Worm (Caenorhabditis elegans) whole organism, late embryonic: ENCODE measurements around the gene Y53F4B.1.

Source experiments
- C08G9.2 ChIP-seq: sonication (generic microtip); optimal IDR thresholded peaks from 2 replicates; lab custom pipeline; 2016; ENCODE audit warnings: mild to moderate bottlenecking, missing genetic modification characterization, moderate library complexity, missing compliant biosample characterization
- K02D7.2 ChIP-seq: sonication (generic microtip); optimal IDR thresholded peaks from 2 replicates; lab custom pipeline; 2017; ENCODE audit warnings: mild to moderate bottlenecking, missing genetic modification characterization, missing compliant biosample characterization
- Y22D7AL.16 ChIP-seq: sonication (generic microtip); optimal IDR thresholded peaks from 2 replicates; lab custom pipeline; 2016; ENCODE audit warnings: missing genetic modification characterization, missing compliant biosample characterization
- ahr-1 ChIP-seq: sonication (generic microtip); optimal IDR thresholded peaks from 2 replicates; lab custom pipeline; 2016; ENCODE audit warnings: missing genetic modification characterization, missing compliant biosample characterization
- ama-1 ChIP-seq: fragments of 150-350 bp; optimal IDR thresholded peaks from 2 replicates; lab custom pipeline; 2014
- ceh-19 ChIP-seq: fragments of 200-800 bp; sonication (Bioruptor generic); optimal IDR thresholded peaks from 2 replicates; lab custom pipeline; 2018; ENCODE audit warnings: mild to moderate bottlenecking, missing genetic modification characterization, missing compliant biosample characterization
- ceh-2 ChIP-seq: sonication (generic microtip); optimal IDR thresholded peaks from 2 replicates; lab custom pipeline; 2016; ENCODE audit warnings: missing genotype, missing genetic modification characterization, missing compliant biosample characterization
- ceh-22 ChIP-seq: sonication (generic microtip); optimal IDR thresholded peaks from 2 replicates; lab custom pipeline; 2017; ENCODE audit warnings: missing biosample characterization, missing genetic modification characterization
- ceh-24 ChIP-seq: sonication (generic microtip); optimal IDR thresholded peaks from 2 replicates; lab custom pipeline; 2016; ENCODE audit warnings: mild to moderate bottlenecking, missing genetic modification characterization, missing compliant biosample characterization
- ceh-31 ChIP-seq: sonication (generic microtip); optimal IDR thresholded peaks from 2 replicates; lab custom pipeline; 2016; ENCODE audit warnings: missing genetic modification characterization, missing compliant biosample characterization
- ceh-48 ChIP-seq: sonication (generic microtip); optimal IDR thresholded peaks from 2 replicates; lab custom pipeline; 2016; ENCODE audit warnings: missing genetic modification characterization, inconsistent platforms, missing compliant biosample characterization
- dmd-4 ChIP-seq: sonication (generic microtip); optimal IDR thresholded peaks from 2 replicates; lab custom pipeline; 2016; ENCODE audit warnings: borderline replicate concordance, missing genetic modification characterization, missing compliant biosample characterization
- dve-1 ChIP-seq: sonication (generic microtip); optimal IDR thresholded peaks from 2 replicates; lab custom pipeline; 2017; ENCODE audit warnings: antibody characterized with exemption, mild to moderate bottlenecking, missing genetic modification characterization, missing compliant biosample characterization
- elt-2 ChIP-seq: sonication (generic microtip); optimal IDR thresholded peaks from 2 replicates; lab custom pipeline; 2016; ENCODE audit warnings: missing genetic modification reagents, missing genetic modification characterization, missing compliant biosample characterization
- elt-4 ChIP-seq: sonication (generic microtip); optimal IDR thresholded peaks from 2 replicates; lab custom pipeline; 2016; ENCODE audit warnings: missing genetic modification characterization, missing compliant biosample characterization
- eyg-1 ChIP-seq: sonication (generic microtip); optimal IDR thresholded peaks from 2 replicates; lab custom pipeline; 2016; ENCODE audit warnings: missing genotype, missing genetic modification characterization, missing compliant biosample characterization
- hlh-6 ChIP-seq: sonication (generic microtip); optimal IDR thresholded peaks from 2 replicates; lab custom pipeline; 2016; ENCODE audit warnings: missing genotype, missing genetic modification characterization, missing compliant biosample characterization
- hlh-8 ChIP-seq: sonication (generic microtip); optimal IDR thresholded peaks from 2 replicates; lab custom pipeline; 2016; ENCODE audit warnings: missing genotype, missing genetic modification characterization, missing compliant biosample characterization
- mec-3 ChIP-seq: sonication (generic microtip); optimal IDR thresholded peaks from 2 replicates; lab custom pipeline; 2016; ENCODE audit warnings: borderline replicate concordance, missing genetic modification characterization, missing compliant biosample characterization
- nhr-11 ChIP-seq: fragments of 150-350 bp; optimal IDR thresholded peaks from 2 replicates; lab custom pipeline; 2014; ENCODE audit warnings: missing biosample characterization, missing genetic modification characterization
- pag-3 ChIP-seq: sonication (generic microtip); optimal IDR thresholded peaks from 2 replicates; lab custom pipeline; 2016; ENCODE audit warnings: missing compliant biosample characterization, missing genetic modification characterization, borderline replicate concordance
- pax-1 ChIP-seq: fragments of 150-350 bp; optimal IDR thresholded peaks from 2 replicates; lab custom pipeline; 2014; ENCODE audit warnings: missing biosample characterization, missing genetic modification characterization
- pha-4 ChIP-seq: fragments of 150-350 bp; optimal IDR thresholded peaks from 2 replicates; lab custom pipeline; 2018; ENCODE audit warnings: missing biosample characterization, missing genetic modification reagents, missing genetic modification characterization
- ref-2 ChIP-seq: sonication (generic microtip); optimal IDR thresholded peaks from 2 replicates; lab custom pipeline; 2016; ENCODE audit warnings: missing genetic modification characterization, missing compliant biosample characterization
- sox-4 ChIP-seq: sonication (generic microtip); optimal IDR thresholded peaks from 2 replicates; lab custom pipeline; 2017; ENCODE audit warnings: mild to moderate bottlenecking, missing genetic modification characterization, inconsistent platforms, missing compliant biosample characterization
- tbx-2 ChIP-seq: sonication (generic microtip); optimal IDR thresholded peaks from 2 replicates; lab custom pipeline; 2016; ENCODE audit warnings: missing genetic modification characterization, missing compliant biosample characterization
- tbx-7 ChIP-seq: sonication (generic microtip); optimal IDR thresholded peaks from 2 replicates; lab custom pipeline; 2016; ENCODE audit warnings: missing genotype, missing genetic modification characterization, missing compliant biosample characterization
- ttx-3 ChIP-seq: sonication (generic microtip); optimal IDR thresholded peaks from 2 replicates; lab custom pipeline; 2016; ENCODE audit warnings: missing genetic modification reagents, missing genetic modification characterization, missing compliant biosample characterization
- unc-3 ChIP-seq, 2 experiments: fragments of 200-800 bp in 1 of 2; sonication (Bioruptor generic) in 1 of 2; sonication (generic microtip) in 1 of 2; conservative IDR thresholded peaks in 1 of 2; optimal IDR thresholded peaks in 1 of 2; 2 replicates each; pipeline versions ENCODE4 v1.3.6 to Lab custom; 2016 to 2022; ENCODE audit warnings: missing compliant biosample characterization in 2 of 2, missing genetic modification characterization in 2 of 2, missing genetic modification reagents in 1 of 2
- unc-42 ChIP-seq: sonication (generic microtip); optimal IDR thresholded peaks from 2 replicates; lab custom pipeline; 2016; ENCODE audit warnings: missing genotype, missing genetic modification characterization, missing compliant biosample characterization
- unc-86 ChIP-seq: sonication (generic microtip); optimal IDR thresholded peaks from 2 replicates; lab custom pipeline; 2016; ENCODE audit warnings: missing genetic modification characterization, missing compliant biosample characterization
- zip-5 ChIP-seq: sonication (generic microtip); optimal IDR thresholded peaks from 2 replicates; lab custom pipeline; 2016; ENCODE audit warnings: missing genetic modification characterization, missing compliant biosample characterization

Gene Y53F4B.1

DNA sequence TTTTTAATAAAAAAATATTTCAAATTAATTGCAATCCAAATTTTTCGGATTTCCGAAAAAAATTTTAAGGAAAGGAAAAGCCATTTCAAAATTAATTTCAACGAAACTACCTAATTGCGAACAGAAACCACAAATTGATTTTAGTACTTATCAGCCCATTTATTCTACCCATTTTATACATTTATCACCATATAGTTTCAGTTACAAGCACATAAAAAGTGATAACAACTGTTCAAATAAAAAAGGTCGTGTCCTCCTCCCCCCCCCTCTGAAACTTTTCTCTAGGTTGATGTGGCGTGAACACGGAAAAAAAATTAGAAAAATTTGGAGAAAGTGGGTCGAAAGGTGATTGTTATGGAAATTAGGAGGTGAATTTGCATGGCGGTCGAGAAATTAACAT lies 6.9 kb upstream of the Y53F4B.1 start:
- TF ChIP-seq pax-1 (tag; lab: Kevin White, UChicago) (no peak), elt-2 (tag; lab: Kevin White, UChicago) (peak; percentile 62)
- TF ChIP-seq, all 69 proteins: peak for 1

ce11 chrII:14964008-14964407 lies 6.0 kb upstream of the Y53F4B.1 start, which contains the start of gene elo-9:
elo-9 (minus strand) TSS chrII:14964108.
- no peak for TF ChIP-seq sox-4 (tag; lab: Kevin White, UChicago)
- TF ChIP-seq elt-2 (tag; lab: Kevin White, UChicago) = peak; percentile 17

DNA sequence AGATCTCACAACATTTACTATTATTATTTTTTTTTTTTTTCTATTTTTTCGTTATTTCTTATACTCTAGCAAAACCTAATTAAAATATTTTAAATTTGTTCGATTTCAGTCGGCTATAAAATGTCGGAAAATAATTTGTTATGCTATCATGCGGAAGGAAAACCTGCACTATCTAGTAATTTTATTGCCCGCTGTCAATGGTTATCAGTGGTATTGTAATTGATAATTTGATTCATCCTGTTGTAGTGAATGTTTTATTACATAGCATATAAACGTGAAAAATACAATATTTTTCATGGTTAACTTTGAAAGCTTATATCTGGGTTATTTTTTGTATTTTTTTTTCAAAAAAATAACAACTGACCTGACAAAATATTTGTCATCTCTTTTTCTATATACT lies 1.3 kb upstream of the Y53F4B.1 start:
- TF ChIP-seq sox-4 (tag; lab: Kevin White, UChicago) (no peak), elt-2 (tag; lab: Kevin White, UChicago) (peak; percentile 77)
- TF ChIP-seq, all 69 proteins: peak for 1

DNA sequence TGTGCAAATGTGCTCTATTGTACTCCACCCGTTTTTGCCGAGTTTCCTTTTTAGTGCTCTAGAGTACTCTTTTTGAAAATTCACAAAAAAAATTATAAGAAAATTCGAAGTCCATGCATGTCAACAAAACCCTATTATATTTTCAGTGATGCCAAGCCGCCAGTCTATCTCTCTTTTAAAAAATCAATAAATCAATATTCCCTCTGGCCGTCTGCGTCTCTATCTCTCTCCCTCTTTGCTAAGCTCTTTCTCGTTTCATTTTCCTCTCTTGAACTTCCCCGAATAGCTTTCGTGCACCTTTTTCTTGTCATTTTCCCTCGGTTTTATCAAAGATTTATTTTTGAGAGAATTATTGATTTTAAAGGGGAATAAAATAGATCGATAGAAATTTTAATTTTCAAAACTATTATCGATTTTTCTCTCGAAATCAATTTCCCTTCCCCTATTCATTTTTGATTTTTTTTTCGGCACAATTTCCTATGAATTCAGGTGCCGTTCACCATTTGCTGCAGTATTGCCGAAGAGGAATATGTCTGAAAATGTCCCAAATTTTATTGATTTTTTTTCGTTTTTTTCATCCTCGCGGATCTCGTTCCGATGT lies 5.4 kb downstream of the Y53F4B.1 start:
- TF ChIP-seq K02D7.2 (tag; lab: Kevin White, UChicago) = no peak
- TF ChIP-seq ceh-48 (tag; lab: Kevin White, UChicago) = peak; percentile 42

ce11 chrII:14946545-14946944 lies 11.5 kb downstream of the Y53F4B.1 start:
- TF ChIP-seq elt-4 (no peak), eyg-1 (no peak), ahr-1 (tag; lab: Kevin White, UChicago) (no peak), nhr-11 (tag; lab: Kevin White, UChicago) (no peak), tbx-2 (tag; lab: Kevin White, UChicago) (no peak), dmd-4 (tag; lab: Kevin White, UChicago) (no peak), unc-42 (tag; lab: Kevin White, UChicago) (no peak), hlh-6 (no peak), pag-3 (no peak), ceh-24 (no peak), pha-4 (tag; lab: Kevin White, UChicago) (no peak), ttx-3 (tag; lab: Kevin White, UChicago) (no peak)

DNA sequence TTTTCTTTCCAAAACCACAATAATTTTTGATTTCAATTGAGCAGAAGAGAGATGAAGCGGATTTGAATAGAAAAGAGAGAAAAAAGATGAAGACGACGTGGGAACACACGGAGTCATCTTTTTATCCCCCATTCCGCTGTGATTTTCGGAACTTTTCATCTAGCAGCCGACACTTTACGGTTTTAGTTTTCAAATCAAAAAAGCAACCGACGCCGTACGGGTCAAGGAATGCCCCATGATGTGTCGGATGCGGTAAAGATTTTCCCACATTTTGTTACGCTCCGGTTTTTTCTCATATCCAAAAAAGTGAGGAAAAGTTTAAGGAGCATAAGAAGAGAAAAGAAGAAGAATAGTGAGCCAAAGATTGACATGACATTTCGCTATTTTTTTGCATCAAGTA lies 12.5 kb downstream of the Y53F4B.1 start:
- TF ChIP-seq zip-5 (tag; lab: Kevin White, UChicago) (no peak), dve-1 (tag; lab: Kevin White, UChicago) (no peak), tbx-2 (tag; lab: Kevin White, UChicago) (no peak), ceh-22 (no peak), C08G9.2 (tag; lab: Kevin White, UChicago) (no peak), unc-3 (GFP tag; conservative IDR thresholded peaks at IDR 0.05; lab: Robert Waterston, UW) (no peak), unc-3 (tag; optimal IDR thresholded peaks at IDR 0.05; lab: Kevin White, UChicago) (no peak), pha-4 (tag; lab: Kevin White, UChicago) (no peak), hlh-8 (tag; lab: Kevin White, UChicago) (no peak), mec-3 (tag; lab: Kevin White, UChicago) (no peak), ceh-19 (GFP tag; lab: Kevin White, UChicago) (no peak), tbx-7 (tag; lab: Kevin White, UChicago) (no peak)

DNA sequence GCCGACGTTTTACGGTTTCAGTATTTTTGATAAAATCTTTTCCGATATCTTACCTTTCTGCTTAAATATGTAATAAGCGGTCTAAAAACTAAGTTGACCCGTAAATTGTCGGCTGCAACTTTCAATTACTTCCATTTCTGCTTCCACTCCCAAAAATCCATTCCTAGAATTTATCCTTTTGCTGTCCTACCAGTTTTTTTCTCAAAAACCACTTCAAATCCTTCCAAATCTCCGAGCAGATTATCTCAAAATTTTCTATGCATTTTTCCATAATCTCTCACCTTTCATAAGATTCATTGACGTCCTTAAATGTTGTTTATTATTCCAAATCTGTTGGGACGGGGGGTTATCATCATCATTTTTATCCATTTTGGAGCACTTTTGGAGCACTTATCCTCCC lies 17.0 kb downstream of the Y53F4B.1 start:
- TF ChIP-seq eyg-1 (no peak), pax-1 (tag; lab: Kevin White, UChicago) (no peak), nhr-11 (tag; lab: Kevin White, UChicago) (no peak), ceh-22 (no peak), Y22D7AL.16 (tag; lab: Kevin White, UChicago) (no peak), tbx-2 (tag; lab: Kevin White, UChicago) (no peak), ceh-2 (no peak), ama-1 (lab: Kevin White, UChicago) (no peak), pag-3 (no peak), ref-2 (tag; lab: Kevin White, UChicago) (no peak), C08G9.2 (tag; lab: Kevin White, UChicago) (no peak), ceh-24 (no peak), ceh-31 (tag; lab: Kevin White, UChicago) (no peak), unc-86 (tag; lab: Kevin White, UChicago) (no peak)
